Worm (Caenorhabditis elegans) whole organism, L3 larva: ENCODE data around the gene phat-4.

Experiments
- ZK546.5 ChIP-seq: sonication (generic microtip); optimal IDR thresholded peaks from 2 replicates; lab custom pipeline; 2017; ENCODE audit warnings: missing biosample characterization, missing genetic modification characterization
- ceh-16 ChIP-seq: sonication (generic microtip); optimal IDR thresholded peaks from 2 replicates; lab custom pipeline; 2017; ENCODE audit warnings: missing biosample characterization, missing genetic modification characterization
- egl-27 ChIP-seq: sonication (generic microtip); optimal IDR thresholded peaks from 4 replicates; lab custom pipeline; 2017; ENCODE audit warnings: missing biosample characterization, missing genetic modification reagents, missing genetic modification characterization
- fkh-10 ChIP-seq: sonication (generic microtip); optimal IDR thresholded peaks from 2 replicates; lab custom pipeline; 2017; ENCODE audit warnings: missing biosample characterization, missing genetic modification reagents, missing genetic modification characterization
- nhr-11 ChIP-seq: fragments of 150-350 bp; optimal IDR thresholded peaks from 2 replicates; lab custom pipeline; 2014; ENCODE audit warnings: missing biosample characterization, missing genetic modification characterization
- nhr-237 ChIP-seq: fragments of 150-350 bp; optimal IDR thresholded peaks from 2 replicates; lab custom pipeline; 2014; ENCODE audit warnings: missing biosample characterization, missing genetic modification characterization
- nhr-25 ChIP-seq: sonication (generic microtip); optimal IDR thresholded peaks from 2 replicates; lab custom pipeline; 2017; ENCODE audit warnings: missing biosample characterization, missing genetic modification characterization
- pha-4 ChIP-seq: fragments of 150-350 bp; optimal IDR thresholded peaks from 2 replicates; lab custom pipeline; 2014; ENCODE audit warnings: missing biosample characterization, missing genetic modification reagents, missing genetic modification characterization
- snpc-4 ChIP-seq: fragments of 150-350 bp; optimal IDR thresholded peaks from 2 replicates; lab custom pipeline; 2014; ENCODE audit warnings: missing biosample characterization, missing genetic modification characterization
- tbx-2 ChIP-seq: sonication (generic microtip); optimal IDR thresholded peaks from 2 replicates; lab custom pipeline; 2016; ENCODE audit warnings: mild to moderate bottlenecking, missing genetic modification characterization, missing compliant biosample characterization
- unc-62 ChIP-seq: fragments of 150-350 bp; sonication (generic microtip); optimal IDR thresholded peaks from 4 replicates; lab custom pipeline; 2014; ENCODE audit warnings: missing biosample characterization, missing genetic modification reagents, missing genetic modification characterization
- ztf-4 ChIP-seq: fragments of 150-350 bp; optimal IDR thresholded peaks from 2 replicates; lab custom pipeline; 2014; ENCODE audit warnings: missing biosample characterization, missing genetic modification characterization

DNA sequence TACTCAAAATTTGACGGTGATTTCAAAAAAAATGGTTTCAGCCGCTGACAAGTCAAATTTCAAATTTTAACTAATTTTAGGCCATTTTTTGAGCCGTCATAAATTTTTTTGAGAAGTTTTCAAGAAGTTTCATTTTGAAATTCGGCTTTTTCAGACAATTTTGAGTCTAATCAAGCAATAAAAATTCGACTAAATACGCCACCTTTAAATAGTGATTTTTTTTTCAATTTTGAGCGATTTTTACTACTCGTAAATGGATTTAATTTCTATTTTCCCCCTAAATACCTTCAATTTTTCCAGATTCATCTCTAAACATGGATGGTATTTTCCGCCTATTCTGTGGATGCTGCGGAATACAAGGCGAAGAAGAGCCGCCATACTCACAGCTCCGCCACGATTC is 14.5 kb downstream of the phat-4 start, which contains the start of gene Y45G5AL.1:
- TF ChIP-seq ceh-16 (no peak), unc-62 (GFP tag; lab: Kevin White, UChicago) (no peak), snpc-4 (no peak), ZK546.5 (no peak), nhr-11 (tag; lab: Kevin White, UChicago) (no peak), nhr-237 (tag; lab: Kevin White, UChicago) (no peak), tbx-2 (no peak), fkh-10 (GFP tag; lab: Kevin White, UChicago) (no peak), egl-27 (tag; lab: Kevin White, UChicago) (no peak), ztf-4 (no peak), pha-4 (tag; lab: Kevin White, UChicago) (no peak), nhr-25 (tag; lab: Kevin White, UChicago) (no peak)
